Worm (Caenorhabditis elegans) whole organism, early embryonic: ENCODE results near the gene C34D10.5.
A peak's percentile ranks its signal among the peaks of the same experiment; 100 is the strongest.

Source experiments
- B0310.2 ChIP-seq: sonication (generic microtip); optimal IDR thresholded peaks from 2 replicates; lab custom pipeline; 2016; ENCODE audit warnings: mild to moderate bottlenecking, missing genetic modification characterization, missing compliant biosample characterization
- F13C5.2 ChIP-seq: sonication (generic microtip); optimal IDR thresholded peaks from 2 replicates; lab custom pipeline; 2017; ENCODE audit warnings: mild to moderate bottlenecking, missing genetic modification characterization, inconsistent platforms, missing compliant biosample characterization
- aly-1 ChIP-seq: sonication (generic microtip); optimal IDR thresholded peaks from 2 replicates; lab custom pipeline; 2016; ENCODE audit warnings: missing genetic modification characterization, missing compliant biosample characterization
- ama-1 ChIP-seq: fragments of 150-350 bp; optimal IDR thresholded peaks from 2 replicates; lab custom pipeline; 2014
- ceh-13 ChIP-seq: fragments of 200-800 bp; sonication (Bioruptor generic); optimal IDR thresholded peaks from 2 replicates; lab custom pipeline; 2018; ENCODE audit warnings: mild to moderate bottlenecking, missing genetic modification characterization, missing compliant biosample characterization
- ceh-36 ChIP-seq: sonication (generic microtip); optimal IDR thresholded peaks from 2 replicates; lab custom pipeline; 2016; ENCODE audit warnings: missing genetic modification characterization, inconsistent platforms, missing compliant biosample characterization
- ets-7 ChIP-seq: sonication (generic microtip); optimal IDR thresholded peaks from 2 replicates; lab custom pipeline; 2016; ENCODE audit warnings: missing genotype, missing genetic modification characterization, missing compliant biosample characterization
- flt-1 ChIP-seq: fragments of 200-800 bp; sonication (Bioruptor generic); IDR thresholded peaks from 2 replicates; pipeline ENCODE4 v1.3.6; 2022; ENCODE audit warnings: missing genetic modification characterization, missing compliant biosample characterization
- hmbx-1 ChIP-seq: sonication (generic microtip); optimal IDR thresholded peaks from 2 replicates; lab custom pipeline; 2016; ENCODE audit warnings: mild to moderate bottlenecking, missing genetic modification characterization, missing compliant biosample characterization
- hmg-4 ChIP-seq: fragments of 200-800 bp; sonication (Bioruptor generic); optimal IDR thresholded peaks from 2 replicates; lab custom pipeline; 2018; ENCODE audit warnings: mild to moderate bottlenecking, missing genetic modification characterization, missing compliant biosample characterization
- hnd-1 ChIP-seq: sonication (generic microtip); optimal IDR thresholded peaks from 2 replicates; lab custom pipeline; 2016; ENCODE audit warnings: missing genetic modification characterization, missing compliant biosample characterization
- pes-1 ChIP-seq: fragments of 200-800 bp; sonication (Bioruptor generic); IDR thresholded peaks from 2 replicates; pipeline ENCODE4 v1.3.6; 2022; ENCODE audit warnings: missing genetic modification reagents, missing genetic modification characterization, missing compliant biosample characterization
- scrt-1 ChIP-seq: fragments of 200-800 bp; sonication (Bioruptor generic); IDR thresholded peaks from 2 replicates; pipeline ENCODE4 v1.3.6; 2022; ENCODE audit warnings: missing genetic modification characterization, missing compliant biosample characterization
- sea-1 ChIP-seq: fragments of 200-800 bp; sonication (Bioruptor generic); conservative IDR thresholded peaks from 2 replicates; pipeline ENCODE4 v1.3.6; 2022; ENCODE audit warnings: missing genetic modification characterization, missing compliant biosample characterization
- tbx-11 ChIP-seq: fragments of 200-800 bp; sonication (Bioruptor generic); IDR thresholded peaks from 2 replicates; pipeline ENCODE4 v1.3.6; 2022; ENCODE audit warnings: missing genetic modification characterization, missing compliant biosample characterization
- tbx-37 ChIP-seq: fragments of 200-800 bp; sonication (Bioruptor generic); conservative IDR thresholded peaks from 2 replicates; pipeline ENCODE4 v1.3.6; 2022; ENCODE audit warnings: missing genetic modification reagents, missing genetic modification characterization, missing compliant biosample characterization
- tra-4 ChIP-seq: sonication (generic microtip); optimal IDR thresholded peaks from 2 replicates; lab custom pipeline; 2017; ENCODE audit warnings: missing genetic modification characterization, missing compliant biosample characterization

Gene C34D10.5

DNA sequence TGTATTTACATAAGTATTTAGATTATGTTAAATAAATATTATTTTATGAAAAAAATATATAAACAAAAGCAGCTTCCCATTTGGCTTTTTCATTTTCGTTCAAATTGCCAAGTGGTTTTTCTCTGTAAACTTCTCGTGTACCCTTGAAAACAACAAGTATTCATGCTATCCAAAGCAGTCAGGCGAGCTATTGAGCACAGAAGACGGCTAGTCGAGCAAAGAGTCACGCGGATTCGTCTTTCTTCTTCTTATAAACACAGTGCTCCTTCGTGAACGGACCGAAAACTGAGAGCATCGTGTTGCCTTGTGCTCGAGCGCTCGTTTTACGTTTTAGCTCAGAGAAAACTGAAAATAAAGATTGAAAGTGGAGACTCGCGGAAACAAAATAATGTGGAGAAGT, 1.9 kb upstream of the C34D10.5 start:
- TF ChIP-seq ama-1 (lab: Kevin White, UChicago) (no peak), hnd-1 (tag; lab: Kevin White, UChicago) (no peak), tbx-37 (GFP tag; lab: Robert Waterston, UW) (no peak), scrt-1 (no peak), sea-1 (no peak), aly-1 (tag; lab: Kevin White, UChicago) (no peak), ceh-13 (GFP tag; lab: Kevin White, UChicago) (no peak), tra-4 (tag; lab: Kevin White, UChicago) (no peak), B0310.2 (tag; lab: Kevin White, UChicago) (no peak), hmbx-1 (no peak), tbx-11 (GFP tag; lab: Robert Waterston, UW) (no peak), ets-7 (tag; lab: Kevin White, UChicago) (no peak), flt-1 (GFP tag; lab: Robert Waterston, UW) (no peak), hmg-4 (GFP tag; lab: Kevin White, UChicago) (no peak), ceh-36 (no peak)

DNA sequence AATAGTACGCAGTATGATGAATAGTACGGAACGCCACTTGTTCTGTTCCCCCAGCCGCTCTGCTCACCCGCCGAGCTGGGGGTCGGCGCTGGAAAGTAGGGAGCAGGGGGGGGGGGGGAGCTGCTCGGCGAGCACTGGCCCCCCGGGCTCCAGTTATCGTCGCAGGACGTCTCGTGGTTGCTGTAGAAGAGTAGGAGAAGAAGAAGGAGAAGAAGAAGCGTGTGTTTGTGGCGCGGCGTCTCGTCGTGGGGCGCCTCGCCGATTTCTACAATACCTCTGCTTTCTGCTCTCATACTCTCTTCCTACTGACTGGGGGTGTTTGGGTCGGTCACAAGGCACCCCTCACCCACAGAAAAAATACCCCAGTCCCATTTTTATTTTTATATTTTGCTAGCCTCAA, 522 bp upstream of the C34D10.5 start:
- no peak for TF ChIP-seq hmbx-1
- TF ChIP-seq hmg-4 (GFP tag; lab: Kevin White, UChicago): no peak
- TF ChIP-seq tbx-11 (GFP tag; lab: Robert Waterston, UW): no peak
- no peak for TF ChIP-seq pes-1 (GFP tag; lab: Robert Waterston, UW)
- no peak for TF ChIP-seq scrt-1
- no peak for TF ChIP-seq ets-7 (tag; lab: Kevin White, UChicago)
- no peak for TF ChIP-seq ama-1 (lab: Kevin White, UChicago)
- TF ChIP-seq ceh-13 (GFP tag; lab: Kevin White, UChicago): no peak
- TF ChIP-seq B0310.2 (tag; lab: Kevin White, UChicago): no peak
- no peak for TF ChIP-seq tbx-37 (GFP tag; lab: Robert Waterston, UW)
- no peak for TF ChIP-seq flt-1 (GFP tag; lab: Robert Waterston, UW)
- TF ChIP-seq ceh-36: no peak
- no peak for TF ChIP-seq hnd-1 (tag; lab: Kevin White, UChicago)
- no peak for TF ChIP-seq sea-1
- no peak for TF ChIP-seq tra-4 (tag; lab: Kevin White, UChicago)

ce11 chrX:8018441-8018840, 614 bp downstream of the C34D10.5 start:
- TF ChIP-seq tbx-11 (GFP tag; lab: Robert Waterston, UW): no peak
- no peak for TF ChIP-seq aly-1 (tag; lab: Kevin White, UChicago)
- no peak for TF ChIP-seq ceh-36
- TF ChIP-seq tra-4 (tag; lab: Kevin White, UChicago): no peak

ce11 chrX:8019665-8020064, 1.8 kb downstream of the C34D10.5 start:
- TF ChIP-seq hmg-4 (GFP tag; lab: Kevin White, UChicago) (peak; percentile 64), ets-7 (tag; lab: Kevin White, UChicago) (no peak), flt-1 (GFP tag; lab: Robert Waterston, UW) (no peak), aly-1 (tag; lab: Kevin White, UChicago) (no peak), F13C5.2 (tag; lab: Kevin White, UChicago) (peak; percentile 40), B0310.2 (tag; lab: Kevin White, UChicago) (no peak)

DNA sequence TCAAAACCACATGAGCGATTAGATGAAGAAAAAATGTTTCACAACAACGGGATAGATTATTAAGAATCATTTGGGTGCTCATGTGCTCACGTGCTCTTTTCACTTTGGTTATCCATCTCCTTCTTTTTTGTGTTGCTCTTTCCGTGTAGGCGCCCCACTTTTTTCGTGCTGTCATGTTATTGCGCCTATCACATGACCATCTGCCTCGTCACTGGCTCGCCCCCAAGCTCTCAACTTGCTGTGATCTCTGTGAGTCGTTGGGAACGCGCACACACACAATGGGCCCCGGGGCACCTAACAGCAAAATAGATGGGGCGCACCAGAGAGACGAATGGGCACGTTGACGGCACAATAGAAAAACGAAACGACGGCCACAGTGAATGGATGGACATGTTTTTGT, 3.8 kb downstream of the C34D10.5 start:
- TF ChIP-seq aly-1 (tag; lab: Kevin White, UChicago) (no peak), ceh-13 (GFP tag; lab: Kevin White, UChicago) (no peak), tbx-37 (GFP tag; lab: Robert Waterston, UW) (no peak), hnd-1 (tag; lab: Kevin White, UChicago) (no peak), tbx-11 (GFP tag; lab: Robert Waterston, UW) (no peak), ama-1 (lab: Kevin White, UChicago) (no peak), scrt-1 (no peak), flt-1 (GFP tag; lab: Robert Waterston, UW) (no peak), ets-7 (tag; lab: Kevin White, UChicago) (no peak), ceh-36 (no peak), tra-4 (tag; lab: Kevin White, UChicago) (no peak), hmbx-1 (no peak), B0310.2 (tag; lab: Kevin White, UChicago) (no peak), hmg-4 (GFP tag; lab: Kevin White, UChicago) (no peak), sea-1 (no peak), pes-1 (GFP tag; lab: Robert Waterston, UW) (no peak), F13C5.2 (tag; lab: Kevin White, UChicago) (no peak)

- no peak for TF ChIP-seq tbx-11 (GFP tag; lab: Robert Waterston, UW)
- TF ChIP-seq hmg-4 (GFP tag; lab: Kevin White, UChicago): no peak
- TF ChIP-seq sea-1: no peak
- no peak for TF ChIP-seq aly-1 (tag; lab: Kevin White, UChicago)
- TF ChIP-seq B0310.2 (tag; lab: Kevin White, UChicago): no peak
- TF ChIP-seq tra-4 (tag; lab: Kevin White, UChicago): no peak
- no peak for TF ChIP-seq hmbx-1
- TF ChIP-seq flt-1 (GFP tag; lab: Robert Waterston, UW): no peak
- TF ChIP-seq hnd-1 (tag; lab: Kevin White, UChicago): no peak
- TF ChIP-seq ets-7 (tag; lab: Kevin White, UChicago): no peak
- no peak for TF ChIP-seq scrt-1
- TF ChIP-seq ama-1 (lab: Kevin White, UChicago): no peak
- TF ChIP-seq pes-1 (GFP tag; lab: Robert Waterston, UW): no peak
- TF ChIP-seq ceh-36: no peak
- no peak for TF ChIP-seq ceh-13 (GFP tag; lab: Kevin White, UChicago)
These were observed 4.9 kb downstream of the C34D10.5 start for ce11 chrX:8022728-8023127.

DNA sequence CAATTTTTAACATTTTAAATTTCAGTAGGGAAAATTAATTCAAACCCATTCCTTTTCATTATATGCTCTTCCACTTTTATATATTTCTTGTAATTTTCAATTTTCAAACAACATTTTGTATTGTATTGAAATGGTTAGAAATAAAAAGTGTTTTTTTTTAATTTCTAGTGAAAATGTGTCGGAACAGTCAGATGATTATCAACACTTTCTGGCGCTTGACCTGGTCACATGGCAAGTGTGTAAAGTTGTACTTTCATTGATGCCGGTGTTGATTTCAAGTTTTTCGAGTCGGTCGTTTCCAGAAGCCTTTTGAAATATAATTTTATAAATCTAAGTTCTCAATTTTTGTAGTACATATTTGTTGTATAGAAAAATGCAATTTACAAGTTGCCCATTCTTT, 8.9 kb downstream of the C34D10.5 start:
- TF ChIP-seq aly-1 (tag; lab: Kevin White, UChicago): no peak
- TF ChIP-seq scrt-1: no peak
- no peak for TF ChIP-seq tbx-37 (GFP tag; lab: Robert Waterston, UW)
- TF ChIP-seq sea-1: no peak
- no peak for TF ChIP-seq ama-1 (lab: Kevin White, UChicago)
